Fruit fly (Drosophila melanogaster): ENCODE data around the gene Nlp.

dm6 chr3R:30059944-30060343, 55.4 kb downstream of the Nlp start:
- no peak for TF ChIP-seq psq (optimal IDR thresholded peaks at IDR 0.05)
- TF ChIP-seq insv (optimal IDR thresholded peaks at IDR 0.05), result no peak
- no peak for TF ChIP-seq h (optimal IDR thresholded peaks at IDR 0.05)
- TF ChIP-seq ttk (optimal IDR thresholded peaks at IDR 0.05), result no peak
- TF ChIP-seq Myc (optimal IDR thresholded peaks at IDR 0.05), result no peak
- TF ChIP-seq Sin3A (optimal IDR thresholded peaks at IDR 0.05), result no peak
